Worm (Caenorhabditis elegans): ENCODE measurements around the gene wdr-83.

wdr-83 gene

ce11 chrII:5057315-5057714 is 25.8 kb upstream of the wdr-83 start (continued):
- 0 out of 2 replicates have a peak, but pooled peaks have one; percentile 60 for TF ChIP-seq dmd-8 (GFP tag; IDR thresholded peaks at IDR 0.05)
- peak; percentile 60; the same call in 1 of the 2 replicates for TF ChIP-seq zfp-3 (GFP tag; conservative IDR thresholded peaks at IDR 0.05)
- peak; percentile 12 to 14 for TF ChIP-seq hif-1 (tag; optimal IDR thresholded peaks at IDR 0.05)

ce11 chrII:5056254-5056653 is 24.7 kb upstream of the wdr-83 start:
- peak; percentile 21 for TF ChIP-seq aha-1 (tag)
- no peak for TF ChIP-seq F49E8.2 (tag; optimal IDR thresholded peaks at IDR 0.05; ENCODE audit: borderline replicate concordance)
- TF ChIP-seq zfp-3 (GFP tag; conservative IDR thresholded peaks at IDR 0.05): 0 out of 2 replicates have a peak, but pooled peaks have one; percentile 19
- no peak for TF ChIP-seq gei-8 (GFP tag; optimal IDR thresholded peaks at IDR 0.05)
- peak in 1 of 2 experiments; percentile 40; a peak in 1 of 4 replicates for TF ChIP-seq madf-5 (GFP tag; IDR thresholded peaks at IDR 0.05)
- peak; percentile 10; the same call in 1 of the 2 replicates for TF ChIP-seq ctbp-1 (GFP tag; IDR thresholded peaks at IDR 0.05)

ce11 chrII:5055129-5055666 is 23.7 kb upstream of the wdr-83 start, which contains the start of the genes ify-1 and rpl-22:
Gene ify-1 (minus strand): TSS chrII:5055179.
Gene rpl-22 (plus strand): TSS chrII:5055616.
- peak in 1 of 2 experiments; percentile 16 for TF ChIP-seq ZK546.5 (tag; optimal IDR thresholded peaks at IDR 0.05)
- no peak for TF ChIP-seq fos-1 (tag; optimal IDR thresholded peaks at IDR 0.05)
- TF ChIP-seq dpl-1 (GFP tag; optimal IDR thresholded peaks at IDR 0.05): peak; percentile 94
- TF ChIP-seq gei-8 (GFP tag; optimal IDR thresholded peaks at IDR 0.05): no peak
- no peak for TF ChIP-seq ZK337.2 (GFP tag; IDR thresholded peaks at IDR 0.05)
- peak; percentile 66; the same call in 1 of the 2 replicates for TF ChIP-seq snpc-1.2 (GFP tag; IDR thresholded peaks at IDR 0.05)
- no peak for TF ChIP-seq R02D3.7 (tag; optimal IDR thresholded peaks at IDR 0.05)
- TF ChIP-seq lin-13 (GFP tag; optimal IDR thresholded peaks at IDR 0.05): peak; percentile 89
- TF ChIP-seq F49E8.2 (tag; optimal IDR thresholded peaks at IDR 0.05; ENCODE audit: borderline replicate concordance): peak; percentile 61
- TF ChIP-seq rbr-2 (tag; optimal IDR thresholded peaks at IDR 0.05): peak; percentile 87
- peak; percentile 69 for TF ChIP-seq jun-1 (tag; optimal IDR thresholded peaks at IDR 0.05)
- TF ChIP-seq dmd-8 (GFP tag; IDR thresholded peaks at IDR 0.05): peak; percentile 20; the same call in 1 of the 2 replicates
- TF ChIP-seq aha-1 (tag): peak; percentile 91
- TF ChIP-seq ztf-7 (tag; optimal IDR thresholded peaks at IDR 0.05): peak; percentile 78
- TF ChIP-seq mxl-3 (GFP tag; optimal IDR thresholded peaks at IDR 0.05): peak; percentile 61
- peak; percentile 90 for TF ChIP-seq nhr-11 (tag; optimal IDR thresholded peaks at IDR 0.05)
- TF ChIP-seq ama-1 (optimal IDR thresholded peaks at IDR 0.05): peak; percentile 75
- peak; percentile 87 for TF ChIP-seq lin-15B (tag; optimal IDR thresholded peaks at IDR 0.05)
- peak; percentile 61; the same call in 1 of the 2 replicates for TF ChIP-seq ceh-20 (GFP tag; IDR thresholded peaks at IDR 0.05)
- no peak for TF ChIP-seq mdt-29 (GFP tag; IDR thresholded peaks at IDR 0.05)
- no peak for TF ChIP-seq nhr-42 (GFP tag; IDR thresholded peaks at IDR 0.05)
- no peak for TF ChIP-seq nhr-76 (tag; optimal IDR thresholded peaks at IDR 0.05)
- 0 out of 2 replicates have a peak, but pooled peaks have one; percentile 36 for TF ChIP-seq Y75B8A.6 (GFP tag; IDR thresholded peaks at IDR 0.05)
- peak; percentile 89 for TF ChIP-seq hlh-11 (tag; optimal IDR thresholded peaks at IDR 0.05)
- no peak for TF ChIP-seq lin-39 (tag; optimal IDR thresholded peaks at IDR 0.05)
- TF ChIP-seq spr-1 (tag; optimal IDR thresholded peaks at IDR 0.05): peak; percentile 82
- no peak for TF ChIP-seq nhr-41 (GFP tag; IDR thresholded peaks at IDR 0.05)
- TF ChIP-seq zag-1 (tag; optimal IDR thresholded peaks at IDR 0.05): peak; percentile 42
- peak; percentile 51 for TF ChIP-seq snpc-4 (tag; optimal IDR thresholded peaks at IDR 0.05)
- peak; percentile 84 for TF ChIP-seq T20F7.1 (GFP tag; optimal IDR thresholded peaks at IDR 0.05)
- peak; percentile 50; the same call in 1 of the 2 replicates for TF ChIP-seq zfp-3 (GFP tag; conservative IDR thresholded peaks at IDR 0.05)
- no peak for TF ChIP-seq Y48G9A.11 (GFP tag; IDR thresholded peaks at IDR 0.05)
- TF ChIP-seq zip-11 (GFP tag; IDR thresholded peaks at IDR 0.05): no peak
- peak; percentile 81 for TF ChIP-seq unc-130 (GFP tag; optimal IDR thresholded peaks at IDR 0.05)
- TF ChIP-seq dmd-6 (GFP tag; IDR thresholded peaks at IDR 0.05): peak; percentile 49
- TF ChIP-seq F26F4.8 (GFP tag; conservative IDR thresholded peaks at IDR 0.05): no peak
- TF ChIP-seq hif-1 (tag; optimal IDR thresholded peaks at IDR 0.05): peak; percentile 7 to 83
- 0 out of 2 replicates have a peak, but pooled peaks have one; percentile 42 for TF ChIP-seq egl-43 (GFP tag; IDR thresholded peaks at IDR 0.05)
- TF ChIP-seq mxl-2 (GFP tag; conservative IDR thresholded peaks at IDR 0.05): no peak
- TF ChIP-seq ceh-82 (tag; optimal IDR thresholded peaks at IDR 0.05): no peak
- TF ChIP-seq madf-9 (GFP tag; conservative IDR thresholded peaks at IDR 0.05): 0 out of 2 replicates have a peak, but pooled peaks have one; percentile 21
- TF ChIP-seq zip-2 (tag; optimal IDR thresholded peaks at IDR 0.05): peak; percentile 57
- TF ChIP-seq nhr-48 (tag; optimal IDR thresholded peaks at IDR 0.05): peak; percentile 43
- TF ChIP-seq spr-3 (GFP tag; optimal IDR thresholded peaks at IDR 0.05): peak; percentile 24

All from whole organism, L4 larva.